Fruit fly (Drosophila melanogaster) whole organism, larva: ENCODE measurements around the gene Eig71Ec.

Experiments
- noc ChIP-seq: fragments of 200-800 bp; sonication (Bioruptor generic); optimal IDR thresholded peaks from 3 replicates; lab custom pipeline; 2019; ENCODE audit warnings: missing biosample characterization, mild to moderate bottlenecking, missing genetic modification characterization, moderate library complexity

The Eig71Ec gene

DNA sequence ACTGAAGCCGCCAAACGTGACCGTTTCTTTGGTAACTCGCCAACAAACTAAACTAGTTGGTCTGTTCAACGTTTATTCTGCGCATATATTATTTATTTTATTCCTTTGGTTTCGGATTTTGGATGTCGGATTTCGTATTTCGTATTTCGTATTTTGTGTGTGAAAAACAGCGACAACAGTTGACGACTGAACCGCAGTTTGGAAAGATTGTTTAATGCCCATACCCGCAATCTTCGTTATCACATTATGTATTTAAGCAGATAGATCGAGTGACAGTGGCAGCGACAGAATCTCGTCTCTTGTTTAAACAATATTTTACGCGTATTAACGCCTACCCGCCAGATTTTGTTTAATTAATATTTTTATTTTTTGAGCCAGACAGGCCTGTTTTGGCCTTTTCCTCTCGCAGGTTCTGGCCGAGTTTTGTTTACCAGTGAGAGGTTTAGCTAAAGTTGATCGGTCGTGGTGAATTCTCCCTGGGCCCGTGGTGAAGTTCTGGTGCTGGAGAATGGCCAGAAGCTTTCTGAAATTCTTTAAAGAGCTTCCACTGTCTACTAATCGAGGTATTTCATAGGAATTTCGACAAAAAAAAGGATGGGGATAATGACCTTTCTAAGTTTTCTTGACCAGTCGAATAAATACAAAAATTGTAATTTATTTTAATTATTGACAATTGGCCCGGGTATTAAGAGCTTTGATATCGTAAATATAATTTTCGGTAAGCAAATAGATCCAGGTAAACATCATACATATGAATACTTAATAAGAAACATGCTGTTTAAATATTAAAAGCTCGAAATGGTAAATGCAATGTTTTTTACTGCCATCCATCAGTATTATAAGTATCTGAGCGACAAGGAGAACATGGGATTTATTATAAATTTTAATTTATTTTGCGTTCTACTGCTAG is 4.1 kb downstream of the Eig71Ec start, which contains the start of the genes comm3 and CG43083:
TSS of gene comm3 (minus strand) at position 51 of the 910 bp plus-strand sequence.
TSS of gene CG43083 (plus strand) at position 860 of the 910 bp plus-strand sequence.
- TF ChIP-seq noc (tag; lab: Kevin White, UChicago): no peak

- TF ChIP-seq noc (tag; lab: Kevin White, UChicago): no peak
These were observed 5.9 kb downstream of the Eig71Ec start for dm6 chr3L:15646182-15646581.

DNA sequence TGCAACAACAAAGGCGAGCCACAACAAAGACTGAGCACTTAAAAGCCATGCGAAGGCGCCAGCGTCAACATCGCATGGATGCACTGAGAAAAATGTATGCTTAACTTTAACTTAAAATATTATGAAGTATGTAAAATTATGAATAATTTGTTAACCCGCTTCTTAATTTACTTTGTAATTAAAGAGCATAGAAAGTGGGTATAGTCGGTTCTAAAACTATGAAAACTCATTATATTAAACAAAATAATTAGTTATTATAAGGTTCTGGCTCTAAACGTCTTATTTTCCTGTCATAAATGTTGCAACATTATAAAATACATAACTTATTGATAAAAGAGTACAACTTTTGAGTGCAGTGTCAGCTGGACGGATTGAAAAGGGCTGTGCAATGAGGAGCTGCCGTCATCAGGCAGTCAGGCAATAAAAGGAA is 10.4 kb downstream of the Eig71Ec start:
- no peak for TF ChIP-seq noc (tag; lab: Kevin White, UChicago)

DNA sequence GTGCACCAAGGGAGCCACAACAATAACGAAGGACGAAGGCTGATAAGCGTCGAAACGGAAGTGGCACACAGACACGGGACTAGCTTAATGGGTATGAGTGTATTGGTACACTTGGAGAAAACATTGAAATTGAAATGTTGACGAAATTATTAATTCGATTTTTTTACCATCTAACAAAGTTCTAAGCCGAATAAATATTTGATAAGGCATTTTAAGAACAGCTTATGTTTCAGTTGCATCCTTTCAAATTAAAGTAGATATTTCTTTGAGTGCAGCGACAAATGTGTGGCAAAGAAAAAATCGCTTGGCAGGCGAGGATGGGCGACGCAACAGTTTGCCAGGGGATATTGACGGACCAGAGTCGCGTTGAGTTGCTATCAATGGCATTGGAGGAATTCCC is 12.1 kb downstream of the Eig71Ec start:
- no peak for TF ChIP-seq noc (tag; lab: Kevin White, UChicago)

DNA sequence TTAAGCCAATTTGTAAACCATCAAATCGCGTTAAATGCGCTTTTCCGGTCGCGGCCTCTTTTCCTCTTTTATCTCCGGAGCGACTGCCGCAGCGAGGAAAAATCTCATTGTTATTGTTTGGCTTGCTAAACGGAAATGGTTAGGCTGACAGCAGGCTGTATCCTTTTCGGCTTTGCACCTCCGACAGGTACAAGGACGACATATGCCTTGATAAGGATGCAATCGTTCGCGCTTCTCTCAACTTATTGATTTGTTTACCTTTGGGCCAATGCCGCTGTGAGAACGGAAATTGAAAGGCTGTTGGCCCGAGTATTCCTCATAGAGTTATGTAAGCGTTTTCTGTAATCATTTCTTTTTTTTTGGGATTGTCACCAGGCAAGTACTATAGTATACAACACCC is 13.5 kb downstream of the Eig71Ec start:
- TF ChIP-seq noc (tag; lab: Kevin White, UChicago): no peak

- TF ChIP-seq noc (tag; lab: Kevin White, UChicago): no peak
These were observed 14.4 kb downstream of the Eig71Ec start for dm6 chr3L:15637618-15638017.

DNA sequence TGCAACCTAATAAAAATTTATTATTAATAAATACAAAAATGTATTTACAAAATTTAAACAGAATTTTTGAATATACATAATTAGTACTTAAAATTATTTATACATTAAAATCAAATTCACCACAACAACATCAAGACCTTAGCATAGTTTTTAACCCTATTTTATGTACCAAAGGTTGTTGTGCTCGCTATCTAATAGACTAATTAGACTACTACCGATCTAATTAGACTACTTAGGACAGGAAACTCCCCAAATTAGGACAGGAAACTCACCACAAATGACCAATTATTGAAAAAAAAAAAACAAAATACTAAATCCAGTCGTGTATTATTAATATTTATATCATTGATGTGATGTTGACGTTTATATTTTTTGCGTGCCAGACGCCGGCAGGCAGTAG is 15.1 kb downstream of the Eig71Ec start:
- TF ChIP-seq noc (tag; lab: Kevin White, UChicago): no peak

- TF ChIP-seq noc (tag; lab: Kevin White, UChicago): peak; percentile 52
These were observed 15.7 kb downstream of the Eig71Ec start for dm6 chr3L:15636359-15636758.

- peak; percentile 13 for TF ChIP-seq noc (tag; lab: Kevin White, UChicago)
These were observed 17.5 kb downstream of the Eig71Ec start for dm6 chr3L:15634368-15635075.

- no peak for TF ChIP-seq noc (tag; lab: Kevin White, UChicago)
These were observed 19.4 kb downstream of the Eig71Ec start for dm6 chr3L:15632653-15633052.

- TF ChIP-seq noc (tag; lab: Kevin White, UChicago): no peak
These were observed 21.0 kb downstream of the Eig71Ec start for dm6 chr3L:15631067-15631466.

DNA sequence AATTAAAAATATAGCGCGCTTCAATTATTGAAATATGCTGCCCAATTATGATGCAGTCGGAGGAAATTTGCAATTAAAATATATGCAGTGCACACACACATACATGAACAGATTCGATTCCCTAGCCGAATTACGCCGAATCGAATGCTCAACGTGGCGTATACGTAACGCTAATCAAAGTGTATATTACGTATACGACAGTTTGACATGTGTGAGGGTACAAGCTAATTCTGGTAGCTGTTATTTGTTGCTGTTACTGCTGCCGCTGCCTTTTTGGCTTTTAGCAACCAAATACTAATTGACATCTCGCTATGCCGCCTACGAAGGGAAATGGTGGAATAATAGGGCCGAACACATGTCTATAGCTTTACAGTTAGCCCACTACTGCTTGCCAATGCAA is 24.8 kb downstream of the Eig71Ec start:
- TF ChIP-seq noc (tag; lab: Kevin White, UChicago): no peak

dm6 chr3L:15625676-15626414 is 26.2 kb downstream of the Eig71Ec start:
- TF ChIP-seq noc (tag; lab: Kevin White, UChicago): peak; percentile 93

dm6 chr3L:15624944-15625610 is 27.0 kb downstream of the Eig71Ec start:
- no peak for TF ChIP-seq noc (tag; lab: Kevin White, UChicago)

DNA sequence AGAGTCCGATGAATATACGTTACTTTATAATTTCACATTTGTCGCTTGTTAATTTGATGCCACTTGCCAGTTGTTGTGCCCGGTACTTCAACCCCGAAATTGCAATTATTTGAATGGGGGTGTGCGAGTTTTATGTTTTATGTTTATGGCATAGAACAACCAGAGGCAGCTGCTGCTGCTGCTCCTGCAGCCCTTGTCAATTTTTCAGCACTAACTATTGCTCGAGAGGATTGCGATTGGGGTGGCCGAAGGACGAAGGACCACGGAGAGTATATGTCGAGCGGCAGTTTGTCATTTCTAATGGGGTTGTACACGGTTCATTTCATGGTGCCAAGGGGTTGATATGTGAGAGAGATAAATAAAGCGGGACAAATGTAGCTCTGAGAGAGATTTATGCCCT is 28.0 kb downstream of the Eig71Ec start:
- no peak for TF ChIP-seq noc (tag; lab: Kevin White, UChicago)
